Worm (Caenorhabditis elegans) whole organism, L3 larva: Measurements from ENCODE around the gene gldi-6.
A peak's percentile ranks its signal among the peaks of the same experiment; 100 is the strongest.

Source experiments
- R02D3.7 ChIP-seq: fragments of 150-350 bp; optimal IDR thresholded peaks from 2 replicates; lab custom pipeline; 2014; ENCODE audit warnings: missing biosample characterization, missing genetic modification characterization
- ZK546.5 ChIP-seq: sonication (generic microtip); optimal IDR thresholded peaks from 2 replicates; lab custom pipeline; 2017; ENCODE audit warnings: missing biosample characterization, missing genetic modification characterization
- aly-2 ChIP-seq: fragments of 150-350 bp; optimal IDR thresholded peaks from 2 replicates; lab custom pipeline; 2014; ENCODE audit warnings: missing biosample characterization, missing genetic modification characterization
- ama-1 ChIP-seq: fragments of 150-350 bp; optimal IDR thresholded peaks from 2 replicates; lab custom pipeline; 2018
- ceh-16 ChIP-seq: sonication (generic microtip); optimal IDR thresholded peaks from 2 replicates; lab custom pipeline; 2017; ENCODE audit warnings: missing biosample characterization, missing genetic modification characterization
- ceh-82 ChIP-seq: fragments of 150-350 bp; optimal IDR thresholded peaks from 2 replicates; lab custom pipeline; 2014; ENCODE audit warnings: missing biosample characterization, missing genetic modification characterization
- ceh-9 ChIP-seq: sonication (generic microtip); optimal IDR thresholded peaks from 2 replicates; lab custom pipeline; 2018; ENCODE audit warnings: missing biosample characterization, missing genetic modification characterization
- daf-12 ChIP-seq: fragments of 150-350 bp; optimal IDR thresholded peaks from 2 replicates; lab custom pipeline; 2014; ENCODE audit warnings: missing biosample characterization, missing genetic modification reagents, missing genetic modification characterization
- egl-27 ChIP-seq: sonication (generic microtip); optimal IDR thresholded peaks from 4 replicates; lab custom pipeline; 2017; ENCODE audit warnings: missing biosample characterization, missing genetic modification reagents, missing genetic modification characterization
- egl-5 ChIP-seq: fragments of 150-350 bp; optimal IDR thresholded peaks from 2 replicates; lab custom pipeline; 2017; ENCODE audit warnings: missing biosample characterization, missing genetic modification reagents, missing genetic modification characterization, inconsistent platforms
- elt-1 ChIP-seq: fragments of 150-350 bp; optimal IDR thresholded peaks from 2 replicates; lab custom pipeline; 2014; ENCODE audit warnings: missing biosample characterization, missing genetic modification characterization
- elt-2 ChIP-seq: sonication (generic microtip); optimal IDR thresholded peaks from 2 replicates; lab custom pipeline; 2016; ENCODE audit warnings: missing genetic modification reagents, mild to moderate bottlenecking, missing genetic modification characterization, missing compliant biosample characterization
- elt-3 ChIP-seq, 3 experiments: fragments of 150-350 bp in 1 of 3; sonication (generic microtip) in 2 of 3; optimal IDR thresholded peaks; 2 replicates in 2 of 3; 4 replicates in 1 of 3; lab custom pipeline; 2014 to 2017; ENCODE audit warnings: missing biosample characterization in 3 of 3, missing genetic modification characterization in 3 of 3
- eor-1 ChIP-seq, 2 experiments: fragments of 150-350 bp; optimal IDR thresholded peaks; 2 replicates each; lab custom pipeline; 2014 to 2018; ENCODE audit warnings: missing biosample characterization in 2 of 2, missing genetic modification characterization in 2 of 2
- fkh-10 ChIP-seq: sonication (generic microtip); optimal IDR thresholded peaks from 2 replicates; lab custom pipeline; 2017; ENCODE audit warnings: missing biosample characterization, missing genetic modification reagents, missing genetic modification characterization
- fkh-2 ChIP-seq: fragments of 150-350 bp; optimal IDR thresholded peaks from 2 replicates; lab custom pipeline; 2014; ENCODE audit warnings: missing biosample characterization, missing genetic modification reagents, missing genetic modification characterization
- fos-1 ChIP-seq: fragments of 150-350 bp; optimal IDR thresholded peaks from 2 replicates; lab custom pipeline; 2014; ENCODE audit warnings: missing biosample characterization, missing genetic modification characterization
- hmg-11 ChIP-seq: sonication (generic microtip); optimal IDR thresholded peaks from 2 replicates; lab custom pipeline; 2016; ENCODE audit warnings: missing genetic modification characterization, missing compliant biosample characterization
- jun-1 ChIP-seq: fragments of 150-350 bp; optimal IDR thresholded peaks from 2 replicates; lab custom pipeline; 2014; ENCODE audit warnings: missing biosample characterization, missing genetic modification reagents, missing genetic modification characterization
- lin-15B ChIP-seq: fragments of 150-350 bp; optimal IDR thresholded peaks from 2 replicates; lab custom pipeline; 2014; ENCODE audit warnings: missing biosample characterization, missing genetic modification characterization
- lin-39 ChIP-seq: fragments of 150-350 bp; optimal IDR thresholded peaks from 2 replicates; lab custom pipeline; 2018; ENCODE audit warnings: missing biosample characterization, missing genetic modification reagents, missing genetic modification characterization
- lsy-12 ChIP-seq: sonication (generic microtip); optimal IDR thresholded peaks from 2 replicates; lab custom pipeline; 2016; ENCODE audit warnings: mild to moderate bottlenecking, missing genetic modification characterization, missing compliant biosample characterization
- nfya-1 ChIP-seq: sonication (generic microtip); optimal IDR thresholded peaks from 2 replicates; lab custom pipeline; 2017; ENCODE audit warnings: missing genetic modification characterization, mild to moderate bottlenecking, missing compliant biosample characterization, antibody characterized with exemption, moderate library complexity; ENCODE audit not compliant: insufficient read depth
- nhr-11 ChIP-seq: fragments of 150-350 bp; optimal IDR thresholded peaks from 2 replicates; lab custom pipeline; 2014; ENCODE audit warnings: missing biosample characterization, missing genetic modification characterization
- nhr-23 ChIP-seq: fragments of 150-350 bp; optimal IDR thresholded peaks from 2 replicates; lab custom pipeline; 2014; ENCODE audit warnings: missing biosample characterization, missing genetic modification reagents, missing genetic modification characterization
- nhr-237 ChIP-seq: fragments of 150-350 bp; optimal IDR thresholded peaks from 2 replicates; lab custom pipeline; 2014; ENCODE audit warnings: missing biosample characterization, missing genetic modification characterization
- nhr-25 ChIP-seq: sonication (generic microtip); optimal IDR thresholded peaks from 2 replicates; lab custom pipeline; 2017; ENCODE audit warnings: missing biosample characterization, missing genetic modification characterization
- nhr-43 ChIP-seq: sonication (generic microtip); optimal IDR thresholded peaks from 2 replicates; lab custom pipeline; 2016; ENCODE audit warnings: mild to moderate bottlenecking, missing genetic modification characterization, missing compliant biosample characterization; ENCODE audit not compliant: poor library complexity, severe bottlenecking
- nhr-67 ChIP-seq: fragments of 150-350 bp; optimal IDR thresholded peaks from 2 replicates; lab custom pipeline; 2014; ENCODE audit warnings: missing biosample characterization, missing genetic modification characterization
- nhr-76 ChIP-seq: fragments of 150-350 bp; sonication (generic microtip); optimal IDR thresholded peaks from 5 replicates; lab custom pipeline; 2014; ENCODE audit warnings: missing biosample characterization, missing genetic modification characterization
- nhr-77 ChIP-seq: fragments of 150-350 bp; optimal IDR thresholded peaks from 2 replicates; lab custom pipeline; 2014; ENCODE audit warnings: missing biosample characterization, missing genetic modification characterization
- pha-4 ChIP-seq: fragments of 150-350 bp; optimal IDR thresholded peaks from 2 replicates; lab custom pipeline; 2014; ENCODE audit warnings: missing biosample characterization, missing genetic modification reagents, missing genetic modification characterization
- pqm-1 ChIP-seq: fragments of 150-350 bp; optimal IDR thresholded peaks from 2 replicates; lab custom pipeline; 2017; ENCODE audit warnings: missing biosample characterization, missing genetic modification characterization, inconsistent platforms
- sea-2 ChIP-seq: fragments of 150-350 bp; sonication (generic microtip); optimal IDR thresholded peaks from 4 replicates; lab custom pipeline; 2014; ENCODE audit warnings: missing biosample characterization, missing genetic modification reagents, missing genetic modification characterization
- snpc-4 ChIP-seq: fragments of 150-350 bp; optimal IDR thresholded peaks from 2 replicates; lab custom pipeline; 2014; ENCODE audit warnings: missing biosample characterization, missing genetic modification characterization
- zag-1 ChIP-seq: fragments of 150-350 bp; optimal IDR thresholded peaks from 2 replicates; lab custom pipeline; 2014; ENCODE audit warnings: missing biosample characterization, missing genetic modification characterization
- ztf-11 ChIP-seq: fragments of 150-350 bp; optimal IDR thresholded peaks from 2 replicates; lab custom pipeline; 2014; ENCODE audit warnings: missing biosample characterization, missing genetic modification characterization
- ztf-4 ChIP-seq: fragments of 150-350 bp; optimal IDR thresholded peaks from 2 replicates; lab custom pipeline; 2014; ENCODE audit warnings: missing biosample characterization, missing genetic modification characterization

Gene gldi-6

DNA sequence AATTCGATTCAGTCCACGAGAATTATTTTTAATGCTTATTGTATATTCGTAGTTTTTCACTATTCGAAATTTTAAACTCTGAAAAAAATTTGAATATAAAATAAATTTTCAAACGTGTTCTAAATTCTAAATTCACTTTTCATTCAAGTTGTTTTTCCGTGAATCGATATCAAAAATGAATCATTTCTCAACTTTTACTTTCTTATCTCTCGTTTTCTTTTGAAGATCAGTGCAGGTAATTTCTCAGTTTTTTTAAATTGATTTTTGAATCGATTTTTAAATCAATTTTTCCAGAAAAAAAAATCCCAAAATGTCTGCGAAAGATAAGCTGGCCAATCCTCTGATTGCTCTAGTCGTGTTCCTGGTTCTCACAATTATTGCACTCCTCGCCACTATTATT lies 30.2 kb upstream of the gldi-6 start, which contains the start of gene nep-6:
TSS of gene nep-6 (plus strand) at position 301 of the 400 bp plus-strand sequence.
- TF ChIP-seq fkh-10 (GFP tag; lab: Kevin White, UChicago) = no peak
- no peak for TF ChIP-seq aly-2 (tag; lab: Kevin White, UChicago)
- TF ChIP-seq daf-12 = no peak
- no peak for TF ChIP-seq pqm-1
- no peak for TF ChIP-seq hmg-11 (tag; lab: Kevin White, UChicago)
- TF ChIP-seq fos-1 = no peak

DNA sequence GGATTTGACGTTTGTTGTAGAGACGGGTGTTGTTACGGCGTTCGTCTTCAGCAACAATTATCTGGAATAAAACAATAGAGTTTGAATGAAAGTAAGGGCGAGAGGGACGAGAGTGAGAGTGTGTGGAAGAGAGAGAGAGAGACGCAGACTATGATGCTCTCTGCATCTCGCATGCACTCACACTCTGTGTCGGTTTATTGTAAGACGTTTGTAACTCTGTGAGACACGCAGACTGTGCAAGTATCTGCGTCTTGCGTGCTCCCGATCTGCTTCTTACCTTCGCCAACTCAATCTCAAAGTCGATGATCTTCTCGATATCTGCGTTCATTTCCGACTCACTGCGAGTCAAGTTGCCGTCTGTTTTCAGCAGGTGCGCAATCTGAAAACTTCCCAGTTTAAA lies 23.8 kb upstream of the gldi-6 start:
- TF ChIP-seq zag-1 (no peak), nhr-237 (tag; lab: Kevin White, UChicago) (no peak), jun-1 (tag; lab: Kevin White, UChicago) (no peak), lsy-12 (tag; lab: Kevin White, UChicago) (no peak), ZK546.5 (tag; lab: Kevin White, UChicago) (no peak), fkh-2 (no peak), fkh-10 (GFP tag; lab: Kevin White, UChicago) (no peak), nhr-23 (tag; lab: Kevin White, UChicago) (no peak), egl-5 (tag; lab: Kevin White, UChicago) (no peak), ceh-9 (tag; lab: Kevin White, UChicago) (no peak), elt-3 (tag; optimal IDR thresholded peaks at IDR 0.05; lab: Kevin White, UChicago) (no peak)
- TF ChIP-seq, all 47 proteins: peak for 0

DNA sequence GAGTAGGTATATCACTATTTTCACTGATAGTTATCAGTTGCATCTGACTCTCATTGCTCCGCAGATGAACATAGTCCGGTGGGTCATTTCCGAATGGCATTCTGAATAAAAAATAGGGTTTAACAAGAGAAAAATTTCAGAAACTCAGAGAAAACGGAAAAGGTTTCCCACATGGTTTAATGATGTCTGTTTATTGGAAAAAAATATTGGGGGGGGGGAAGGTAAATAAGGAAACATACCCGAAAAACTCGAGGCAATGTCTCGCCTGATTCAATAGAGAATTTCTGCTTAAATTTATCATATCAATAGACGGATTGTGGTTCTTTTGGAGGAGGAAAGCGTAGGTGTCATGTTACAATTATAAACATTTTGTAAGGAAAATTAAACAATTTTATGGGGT lies 21.3 kb upstream of the gldi-6 start, which contains the start of gene nep-11:
TSS of gene nep-11 (minus strand) at position 101 of the 400 bp plus-strand sequence.
- TF ChIP-seq ZK546.5 (tag; lab: Kevin White, UChicago) (no peak), ztf-11 (tag; lab: Kevin White, UChicago) (no peak), nhr-11 (no peak), pha-4 (tag; lab: Kevin White, UChicago) (no peak), elt-3 (tag; optimal IDR thresholded peaks at IDR 0.05; lab: Kevin White, UChicago) (no peak), elt-1 (tag; lab: Kevin White, UChicago) (no peak), nhr-237 (tag; lab: Kevin White, UChicago) (no peak), ceh-9 (tag; lab: Kevin White, UChicago) (no peak), zag-1 (no peak), daf-12 (no peak), nhr-43 (tag; lab: Kevin White, UChicago) (no peak), nhr-23 (tag; lab: Kevin White, UChicago) (no peak), ama-1 (lab: Kevin White, UChicago) (no peak), ceh-16 (tag; lab: Kevin White, UChicago) (no peak), egl-27 (tag; lab: Kevin White, UChicago) (no peak), sea-2 (no peak), nfya-1 (no peak), ztf-4 (no peak), lin-15B (tag; lab: Kevin White, UChicago) (no peak)
- TF ChIP-seq, all 47 proteins: peak for 0

DNA sequence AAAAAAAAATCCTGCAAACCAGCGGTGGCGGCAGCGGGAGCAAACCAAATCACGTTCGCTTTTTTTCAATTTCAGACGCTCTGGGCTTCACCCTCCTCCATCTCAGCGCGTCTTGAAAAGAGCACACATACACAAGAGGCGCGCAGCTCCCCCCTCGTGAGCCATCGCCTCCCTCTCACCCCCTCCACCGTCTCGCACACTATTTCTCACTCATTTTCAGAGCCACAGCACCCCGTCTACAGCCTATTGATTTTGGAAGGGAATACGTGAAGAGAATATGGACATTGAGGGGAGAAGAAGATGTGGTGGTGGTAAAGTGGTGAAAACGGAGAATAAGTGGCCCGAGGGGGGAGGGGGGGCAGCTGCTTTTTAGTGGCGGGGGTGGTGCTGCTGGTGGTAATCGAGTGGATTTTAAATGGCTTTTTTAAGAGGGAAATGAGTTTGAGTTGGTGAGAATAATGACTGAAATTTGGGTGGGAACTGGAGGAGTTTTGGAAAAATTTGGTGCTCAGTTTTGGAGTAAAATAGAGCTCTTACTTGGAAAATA lies 18.5 kb upstream of the gldi-6 start:
- TF ChIP-seq pqm-1 = no peak
- no peak for TF ChIP-seq nhr-67 (tag; lab: Kevin White, UChicago)
- no peak for TF ChIP-seq ZK546.5 (tag; lab: Kevin White, UChicago)
- no peak for TF ChIP-seq elt-2 (tag; lab: Kevin White, UChicago)
- no peak for TF ChIP-seq jun-1 (tag; lab: Kevin White, UChicago)
- TF ChIP-seq nfya-1 = peak; percentile 60
- TF ChIP-seq sea-2 = peak; percentile 20
- TF ChIP-seq nhr-25 (tag; lab: Kevin White, UChicago) = no peak
- no peak for TF ChIP-seq ama-1 (lab: Kevin White, UChicago)
- peak; percentile 66 for TF ChIP-seq hmg-11 (tag; lab: Kevin White, UChicago)
- no peak for TF ChIP-seq nhr-23 (tag; lab: Kevin White, UChicago)
- no peak for TF ChIP-seq ztf-11 (tag; lab: Kevin White, UChicago)
- TF ChIP-seq egl-27 (tag; lab: Kevin White, UChicago) = no peak
- TF ChIP-seq zag-1 = no peak
- no peak for TF ChIP-seq nhr-76
- TF ChIP-seq eor-1 (tag; optimal IDR thresholded peaks at IDR 0.05; lab: Kevin White, UChicago) = no peak
- no peak for TF ChIP-seq lsy-12 (tag; lab: Kevin White, UChicago)
- no peak for TF ChIP-seq elt-1 (tag; lab: Kevin White, UChicago)
- no peak for TF ChIP-seq nhr-77
- TF ChIP-seq snpc-4 (tag; lab: Kevin White, UChicago) = peak; percentile 19
- TF ChIP-seq R02D3.7 (tag; lab: Kevin White, UChicago) = no peak
- peak; percentile 3 for TF ChIP-seq fkh-10 (GFP tag; lab: Kevin White, UChicago)
- TF ChIP-seq fos-1 = no peak
- peak; percentile 72 for TF ChIP-seq lin-39 (tag; lab: Kevin White, UChicago)
- no peak for TF ChIP-seq ceh-82
